Worm (Caenorhabditis elegans) whole organism, L3 larva: ENCODE results near the gene ZK899.6.

Experiments used
- elt-2 ChIP-seq: sonication (generic microtip); optimal IDR thresholded peaks from 2 replicates; lab custom pipeline; 2016; ENCODE audit warnings: missing genetic modification reagents, mild to moderate bottlenecking, missing genetic modification characterization, missing compliant biosample characterization
- elt-3 ChIP-seq, 3 experiments: fragments of 150-350 bp in 1 of 3; sonication (generic microtip) in 2 of 3; optimal IDR thresholded peaks; 2 replicates in 2 of 3; 4 replicates in 1 of 3; lab custom pipeline; 2014 to 2017; ENCODE audit warnings: missing biosample characterization in 3 of 3, missing genetic modification characterization in 3 of 3
- fkh-10 ChIP-seq: sonication (generic microtip); optimal IDR thresholded peaks from 2 replicates; lab custom pipeline; 2017; ENCODE audit warnings: missing biosample characterization, missing genetic modification reagents, missing genetic modification characterization
- jun-1 ChIP-seq: fragments of 150-350 bp; optimal IDR thresholded peaks from 2 replicates; lab custom pipeline; 2014; ENCODE audit warnings: missing biosample characterization, missing genetic modification reagents, missing genetic modification characterization
- lin-39 ChIP-seq: fragments of 150-350 bp; optimal IDR thresholded peaks from 2 replicates; lab custom pipeline; 2018; ENCODE audit warnings: missing biosample characterization, missing genetic modification reagents, missing genetic modification characterization
- nhr-11 ChIP-seq: fragments of 150-350 bp; optimal IDR thresholded peaks from 2 replicates; lab custom pipeline; 2014; ENCODE audit warnings: missing biosample characterization, missing genetic modification characterization
- nhr-12 ChIP-seq: fragments of 150-350 bp; optimal IDR thresholded peaks from 2 replicates; lab custom pipeline; 2014; ENCODE audit warnings: missing biosample characterization, missing genetic modification characterization
- nhr-237 ChIP-seq: fragments of 150-350 bp; optimal IDR thresholded peaks from 2 replicates; lab custom pipeline; 2014; ENCODE audit warnings: missing biosample characterization, missing genetic modification characterization
- snpc-4 ChIP-seq: fragments of 150-350 bp; optimal IDR thresholded peaks from 2 replicates; lab custom pipeline; 2014; ENCODE audit warnings: missing biosample characterization, missing genetic modification characterization
- unc-39 ChIP-seq: sonication (generic microtip); optimal IDR thresholded peaks from 4 replicates; lab custom pipeline; 2017; ENCODE audit warnings: missing biosample characterization, missing genetic modification characterization
- unc-62 ChIP-seq: fragments of 150-350 bp; sonication (generic microtip); optimal IDR thresholded peaks from 4 replicates; lab custom pipeline; 2014; ENCODE audit warnings: missing biosample characterization, missing genetic modification reagents, missing genetic modification characterization
- ztf-11 ChIP-seq: fragments of 150-350 bp; optimal IDR thresholded peaks from 2 replicates; lab custom pipeline; 2014; ENCODE audit warnings: missing biosample characterization, missing genetic modification characterization
- ztf-4 ChIP-seq: fragments of 150-350 bp; optimal IDR thresholded peaks from 2 replicates; lab custom pipeline; 2014; ENCODE audit warnings: missing biosample characterization, missing genetic modification characterization

ce11 chrX:9443871-9444270, 19.3 kb upstream of the ZK899.6 start:
- TF ChIP-seq elt-2 (tag; lab: Kevin White, UChicago) (no peak), lin-39 (no peak), ztf-4 (tag; lab: Kevin White, UChicago) (no peak), unc-62 (GFP tag; lab: Kevin White, UChicago) (no peak), nhr-11 (tag; lab: Kevin White, UChicago) (no peak), jun-1 (tag; lab: Kevin White, UChicago) (no peak), fkh-10 (GFP tag; lab: Kevin White, UChicago) (peak; percentile 4), snpc-4 (tag; lab: Kevin White, UChicago) (no peak), nhr-12 (tag; lab: Kevin White, UChicago) (no peak), ztf-11 (tag; lab: Kevin White, UChicago) (no peak), elt-3 (tag; optimal IDR thresholded peaks at IDR 0.05; lab: Kevin White, UChicago) (no peak), nhr-237 (tag; lab: Kevin White, UChicago) (no peak), unc-39 (no peak)
